Worm (Caenorhabditis elegans) whole organism, late embryonic: ENCODE measurements around the gene wapl-1.

Experiments
- ceh-24 ChIP-seq: sonication (generic microtip); optimal IDR thresholded peaks from 2 replicates; lab custom pipeline; 2016; ENCODE audit warnings: mild to moderate bottlenecking, missing genetic modification characterization, missing compliant biosample characterization
- fkh-10 ChIP-seq: fragments of 150-350 bp; optimal IDR thresholded peaks from 2 replicates; lab custom pipeline; 2014; ENCODE audit warnings: missing biosample characterization, missing genetic modification reagents, missing genetic modification characterization
- pax-1 ChIP-seq: fragments of 150-350 bp; optimal IDR thresholded peaks from 2 replicates; lab custom pipeline; 2014; ENCODE audit warnings: missing biosample characterization, missing genetic modification characterization
- ttx-3 ChIP-seq: sonication (generic microtip); optimal IDR thresholded peaks from 2 replicates; lab custom pipeline; 2016; ENCODE audit warnings: missing genetic modification reagents, missing genetic modification characterization, missing compliant biosample characterization

DNA sequence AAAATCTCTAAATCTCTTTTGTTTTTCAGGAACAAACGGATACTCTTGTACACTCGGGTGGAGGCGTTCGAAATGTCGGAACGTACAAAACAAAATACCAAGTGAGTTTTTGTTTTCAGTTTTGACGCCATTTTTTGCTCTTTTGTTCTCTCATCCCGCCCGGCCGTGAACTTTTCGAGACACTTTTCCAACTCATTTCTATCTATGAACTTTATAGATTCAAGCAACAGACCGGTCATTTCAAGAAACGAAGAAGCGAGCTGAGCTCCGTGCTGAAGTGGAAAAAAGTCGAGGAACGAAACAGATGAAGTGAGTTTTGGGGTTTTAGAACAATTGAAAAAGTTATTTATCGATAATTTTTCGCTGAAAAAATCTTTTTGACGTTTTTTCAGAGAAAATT, 35.0 kb downstream of the wapl-1 start:
- TF ChIP-seq ttx-3 (tag; lab: Kevin White, UChicago) (no peak), ceh-24 (tag; lab: Kevin White, UChicago) (no peak), pax-1 (tag; lab: Kevin White, UChicago) (no peak), fkh-10 (GFP tag; lab: Kevin White, UChicago) (no peak)
